Worm (Caenorhabditis elegans) whole organism, L4 larva: ENCODE results near the gene coa-7.

Experiments
- F10B5.3 ChIP-seq: sonication (generic microtip); optimal IDR thresholded peaks from 2 replicates; lab custom pipeline; 2016; ENCODE audit warnings: mild to moderate bottlenecking, missing genetic modification characterization, missing compliant biosample characterization
- F26F4.8 ChIP-seq: fragments of 200-800 bp; sonication (Bioruptor generic); conservative IDR thresholded peaks from 2 replicates; pipeline ENCODE4 v1.3.6; 2022; ENCODE audit warnings: missing genetic modification characterization, missing compliant biosample characterization
- F37D6.2 ChIP-seq: sonication (generic microtip); optimal IDR thresholded peaks from 2 replicates; lab custom pipeline; 2016; ENCODE audit warnings: mild to moderate bottlenecking, missing genetic modification characterization, missing compliant biosample characterization
- F44E2.7 ChIP-seq: fragments of 200-800 bp; sonication (Bioruptor generic); IDR thresholded peaks from 2 replicates; pipeline ENCODE4 v2.1.2; 2022; ENCODE audit warnings: missing genetic modification characterization, missing compliant biosample characterization
- Y105C5A.15 ChIP-seq: fragments of 200-800 bp; sonication (Bioruptor generic); IDR thresholded peaks from 2 replicates; pipeline ENCODE4 v1.3.6; 2022; ENCODE audit warnings: missing genetic modification characterization, missing compliant biosample characterization
- Y75B8A.6 ChIP-seq: fragments of 200-800 bp; sonication (Bioruptor generic); IDR thresholded peaks from 2 replicates; pipeline ENCODE4 v1.3.6; 2022; ENCODE audit warnings: missing genetic modification reagents, missing genetic modification characterization, missing compliant biosample characterization
- ZK337.2 ChIP-seq: fragments of 200-800 bp; sonication (Bioruptor generic); IDR thresholded peaks from 2 replicates; pipeline ENCODE4 v1.3.6; 2022; ENCODE audit warnings: missing genetic modification reagents, missing genetic modification characterization, missing compliant biosample characterization
- aly-2 ChIP-seq: sonication (generic microtip); optimal IDR thresholded peaks from 2 replicates; lab custom pipeline; 2018; ENCODE audit warnings: missing biosample characterization, missing genetic modification characterization
- attf-4 ChIP-seq: sonication (generic microtip); optimal IDR thresholded peaks from 3 replicates; lab custom pipeline; 2017; ENCODE audit warnings: missing biosample characterization, missing genetic modification characterization
- ceh-20 ChIP-seq: fragments of 200-800 bp; sonication (Bioruptor generic); IDR thresholded peaks from 2 replicates; pipeline ENCODE4 v1.3.6; 2022; ENCODE audit warnings: missing genetic modification reagents, missing genetic modification characterization, missing compliant biosample characterization
- ceh-28 ChIP-seq: fragments of 150-350 bp; optimal IDR thresholded peaks from 2 replicates; lab custom pipeline; 2014; ENCODE audit warnings: missing biosample characterization, missing genetic modification reagents, missing genetic modification characterization
- ceh-44 ChIP-seq: fragments of 200-800 bp; sonication (Bioruptor generic); IDR thresholded peaks from 2 replicates; pipeline ENCODE4 v1.3.6; 2022; ENCODE audit warnings: missing genetic modification reagents, missing genetic modification characterization, missing compliant biosample characterization
- daf-16 ChIP-seq, 3 experiments: sonication (generic microtip); optimal IDR thresholded peaks; 2 replicates each; lab custom pipeline; 2016 to 2017; ENCODE audit warnings: missing genetic modification characterization in 3 of 3, missing genetic modification reagents in 3 of 3, mild to moderate bottlenecking in 2 of 3, missing compliant biosample characterization in 2 of 3, missing biosample characterization in 1 of 3, moderate library complexity in 1 of 3
- daf-19 ChIP-seq: fragments of 200-800 bp; sonication (Bioruptor generic); conservative IDR thresholded peaks from 2 replicates; pipeline ENCODE4 v1.3.6; 2022; ENCODE audit warnings: missing genetic modification characterization, missing compliant biosample characterization
- dmd-6 ChIP-seq: fragments of 200-800 bp; sonication (Bioruptor generic); IDR thresholded peaks from 2 replicates; pipeline ENCODE4 v1.3.6; 2022; ENCODE audit warnings: missing genetic modification reagents, missing genetic modification characterization, missing compliant biosample characterization
- dmd-8 ChIP-seq: fragments of 200-800 bp; sonication (Bioruptor generic); IDR thresholded peaks from 2 replicates; pipeline ENCODE4 v1.3.6; 2022; ENCODE audit warnings: missing genetic modification characterization, missing compliant biosample characterization
- dmd-9 ChIP-seq: fragments of 200-800 bp; sonication (Bioruptor generic); IDR thresholded peaks from 2 replicates; pipeline ENCODE4 v1.3.6; 2022; ENCODE audit warnings: missing genetic modification reagents, missing genetic modification characterization, missing compliant biosample characterization
- dpl-1 ChIP-seq: fragments of 150-350 bp; optimal IDR thresholded peaks from 2 replicates; lab custom pipeline; 2014; ENCODE audit warnings: missing biosample characterization, missing genetic modification reagents, missing genetic modification characterization
- duxl-1 ChIP-seq: sonication (generic microtip); optimal IDR thresholded peaks from 2 replicates; lab custom pipeline; 2016; ENCODE audit warnings: mild to moderate bottlenecking, missing genetic modification characterization, moderate library complexity, missing compliant biosample characterization; ENCODE audit not compliant: poor library complexity
- egl-43 ChIP-seq: fragments of 200-800 bp; sonication (Bioruptor generic); IDR thresholded peaks from 2 replicates; pipeline ENCODE4 v1.3.6; 2022; ENCODE audit warnings: missing genetic modification reagents, missing genetic modification characterization, missing compliant biosample characterization
- fos-1 ChIP-seq: fragments of 150-350 bp; optimal IDR thresholded peaks from 2 replicates; lab custom pipeline; 2014; ENCODE audit warnings: missing biosample characterization, missing genetic modification characterization
- jun-1 ChIP-seq: fragments of 150-350 bp; optimal IDR thresholded peaks from 2 replicates; lab custom pipeline; 2014; ENCODE audit warnings: missing biosample characterization, missing genetic modification reagents, missing genetic modification characterization
- lim-7 ChIP-seq: fragments of 200-800 bp; sonication (Bioruptor generic); IDR thresholded peaks from 2 replicates; pipeline ENCODE4 v1.3.6; 2022; ENCODE audit warnings: missing genetic modification characterization, missing compliant biosample characterization
- lin-1 ChIP-seq: fragments of 200-800 bp; sonication (Bioruptor generic); IDR thresholded peaks from 2 replicates; pipeline ENCODE4 v1.3.6; 2022; ENCODE audit warnings: missing genetic modification reagents, missing genetic modification characterization, missing compliant biosample characterization
- lin-29 ChIP-seq: fragments of 200-800 bp; sonication (Bioruptor generic); IDR thresholded peaks from 2 replicates; pipeline ENCODE4 v1.3.6; 2022; ENCODE audit warnings: missing genetic modification reagents, missing genetic modification characterization, missing compliant biosample characterization
- lin-38 ChIP-seq: fragments of 200-800 bp; sonication (Bioruptor generic); IDR thresholded peaks from 2 replicates; pipeline ENCODE4 v1.3.6; 2022; ENCODE audit warnings: missing genetic modification reagents, missing genetic modification characterization, missing compliant biosample characterization
- lir-3 ChIP-seq: sonication (generic microtip); optimal IDR thresholded peaks from 2 replicates; lab custom pipeline; 2016; ENCODE audit warnings: mild to moderate bottlenecking, missing genetic modification characterization, missing compliant biosample characterization
- lsy-2 ChIP-seq, 2 experiments: fragments of 150-350 bp in 1 of 2; sonication (generic microtip) in 1 of 2; optimal IDR thresholded peaks; 2 replicates each; lab custom pipeline; 2014 to 2017; ENCODE audit warnings: missing biosample characterization in 2 of 2, missing genetic modification characterization in 2 of 2
- madf-9 ChIP-seq: fragments of 200-800 bp; sonication (Bioruptor generic); conservative IDR thresholded peaks from 2 replicates; pipeline ENCODE4 v1.3.6; 2022; ENCODE audit warnings: missing genetic modification reagents, missing genetic modification characterization, missing compliant biosample characterization
- mdl-1 ChIP-seq, 2 experiments: fragments of 150-350 bp in 1 of 2; sonication (generic microtip) in 1 of 2; optimal IDR thresholded peaks; 2 replicates each; lab custom pipeline; 2014 to 2017; ENCODE audit warnings: missing biosample characterization in 2 of 2, missing genetic modification characterization in 2 of 2
- nhr-10 ChIP-seq: fragments of 150-350 bp; optimal IDR thresholded peaks from 2 replicates; lab custom pipeline; 2014; ENCODE audit warnings: missing biosample characterization, missing genetic modification characterization
- nhr-102 ChIP-seq: sonication (generic microtip); optimal IDR thresholded peaks from 2 replicates; lab custom pipeline; 2016; ENCODE audit warnings: mild to moderate bottlenecking, missing genetic modification characterization, moderate library complexity, missing compliant biosample characterization
- nhr-11 ChIP-seq: fragments of 150-350 bp; optimal IDR thresholded peaks from 2 replicates; lab custom pipeline; 2014; ENCODE audit warnings: missing biosample characterization, missing genetic modification characterization
- nhr-25 ChIP-seq: sonication (generic microtip); optimal IDR thresholded peaks from 2 replicates; lab custom pipeline; 2017; ENCODE audit warnings: missing genetic modification characterization, mild to moderate bottlenecking, missing compliant biosample characterization, antibody characterized with exemption, moderate library complexity, borderline replicate concordance; ENCODE audit not compliant: insufficient read depth
- nhr-42 ChIP-seq: fragments of 200-800 bp; sonication (Bioruptor generic); IDR thresholded peaks from 2 replicates; pipeline ENCODE4 v1.3.6; 2022; ENCODE audit warnings: missing genetic modification characterization, missing compliant biosample characterization
- nhr-6 ChIP-seq: fragments of 150-350 bp; optimal IDR thresholded peaks from 2 replicates; lab custom pipeline; 2014; ENCODE audit warnings: missing biosample characterization, missing genetic modification characterization
- nhr-76 ChIP-seq: fragments of 150-350 bp; optimal IDR thresholded peaks from 2 replicates; lab custom pipeline; 2014; ENCODE audit warnings: missing biosample characterization, missing genetic modification characterization
- nhr-77 ChIP-seq: fragments of 150-350 bp; optimal IDR thresholded peaks from 2 replicates; lab custom pipeline; 2014; ENCODE audit warnings: missing biosample characterization, missing genetic modification characterization
- pha-4 ChIP-seq, 2 experiments: fragments of 150-350 bp in 1 of 2; fragments of 200-800 bp in 1 of 2; sonication (Bioruptor generic) in 1 of 2; IDR thresholded peaks in 1 of 2; optimal IDR thresholded peaks in 1 of 2; 2 replicates each; pipeline versions ENCODE4 v1.3.6 to Lab custom; 2014 to 2022; ENCODE audit warnings: missing genetic modification characterization in 2 of 2, missing genetic modification reagents in 2 of 2, missing biosample characterization in 1 of 2, missing compliant biosample characterization in 1 of 2
- php-3 ChIP-seq: fragments of 200-800 bp; sonication (Bioruptor generic); IDR thresholded peaks from 2 replicates; pipeline ENCODE4 v1.3.6; 2022; ENCODE audit warnings: missing genetic modification reagents, missing genetic modification characterization, missing compliant biosample characterization
- pqm-1 ChIP-seq: sonication (generic microtip); optimal IDR thresholded peaks from 2 replicates; lab custom pipeline; 2017; ENCODE audit warnings: missing biosample characterization, missing genetic modification characterization
- saeg-2 ChIP-seq: fragments of 200-800 bp; sonication (Bioruptor generic); IDR thresholded peaks from 2 replicates; pipeline ENCODE4 v1.3.6; 2022; ENCODE audit warnings: missing genetic modification reagents, missing genetic modification characterization, missing compliant biosample characterization
- set-16 ChIP-seq: fragments of 200-800 bp; sonication (Bioruptor generic); IDR thresholded peaks from 2 replicates; pipeline ENCODE4 v1.3.6; 2022; ENCODE audit warnings: missing genetic modification reagents, missing genetic modification characterization, missing compliant biosample characterization
- snpc-1.2 ChIP-seq: fragments of 200-800 bp; sonication (Bioruptor generic); IDR thresholded peaks from 2 replicates; pipeline ENCODE4 v1.3.6; 2022; ENCODE audit warnings: missing genetic modification reagents, missing genetic modification characterization, missing compliant biosample characterization
- spr-1 ChIP-seq: sonication (generic microtip); optimal IDR thresholded peaks from 2 replicates; lab custom pipeline; 2016; ENCODE audit warnings: mild to moderate bottlenecking, missing genetic modification characterization, missing compliant biosample characterization
- unc-130 ChIP-seq: sonication (generic microtip); optimal IDR thresholded peaks from 2 replicates; lab custom pipeline; 2016; ENCODE audit warnings: missing genetic modification reagents, missing genetic modification characterization, missing compliant biosample characterization
- unc-39 ChIP-seq: sonication (generic microtip); optimal IDR thresholded peaks from 2 replicates; lab custom pipeline; 2017; ENCODE audit warnings: missing biosample characterization, missing genetic modification characterization
- zag-1 ChIP-seq: fragments of 150-350 bp; optimal IDR thresholded peaks from 2 replicates; lab custom pipeline; 2014; ENCODE audit warnings: missing biosample characterization, missing genetic modification characterization
- zfp-2 ChIP-seq: sonication (generic microtip); optimal IDR thresholded peaks from 2 replicates; lab custom pipeline; 2016; ENCODE audit warnings: mild to moderate bottlenecking, missing genetic modification characterization, missing compliant biosample characterization
- zip-11 ChIP-seq: fragments of 200-800 bp; sonication (Bioruptor generic); IDR thresholded peaks from 2 replicates; pipeline ENCODE4 v1.3.6; 2022; ENCODE audit warnings: missing genetic modification characterization, missing compliant biosample characterization
- ztf-7 ChIP-seq: fragments of 150-350 bp; optimal IDR thresholded peaks from 2 replicates; lab custom pipeline; 2014; ENCODE audit warnings: missing biosample characterization, missing genetic modification characterization

Gene coa-7

ce11 chrII:11652679-11653174, 1.8 kb upstream of the coa-7 start, which contains the start of the genes rad-23 and rpn-12 (continued):
- TF ChIP-seq Y75B8A.6 (GFP tag; lab: Robert Waterston, UW) = no peak
- no peak for TF ChIP-seq dmd-9 (GFP tag; lab: Robert Waterston, UW)
- no peak for TF ChIP-seq egl-43 (GFP tag; lab: Robert Waterston, UW)
- TF ChIP-seq unc-130 = no peak
- no peak for TF ChIP-seq ceh-28 (tag; lab: Kevin White, UChicago)
- no peak for TF ChIP-seq zfp-2
- TF ChIP-seq Y105C5A.15 (GFP tag; lab: Robert Waterston, UW) = no peak
- TF ChIP-seq dpl-1 = peak; percentile 71
- TF ChIP-seq lin-38 (GFP tag; lab: Robert Waterston, UW) = no peak
- TF ChIP-seq php-3 (GFP tag; lab: Robert Waterston, UW) = no peak
- TF ChIP-seq dmd-8 = no peak
- TF ChIP-seq daf-16 (GFP tag; optimal IDR thresholded peaks at IDR 0.05; lab: Kevin White, UChicago) = no peak
- TF ChIP-seq daf-16 (tag; optimal IDR thresholded peaks at IDR 0.05; lab: Kevin White, UChicago) = peak; percentile 72
- no peak for TF ChIP-seq ztf-7
- TF ChIP-seq mdl-1 (tag; optimal IDR thresholded peaks at IDR 0.05; lab: Kevin White, UChicago) = peak in 1 of 2 experiments; percentile 27
- no peak for TF ChIP-seq ZK337.2 (GFP tag; lab: Robert Waterston, UW)
- TF ChIP-seq jun-1 (tag; lab: Kevin White, UChicago) = no peak
- TF ChIP-seq set-16 (GFP tag; lab: Robert Waterston, UW) = no peak
- TF ChIP-seq ceh-20 (GFP tag; lab: Robert Waterston, UW) = no peak
- no peak for TF ChIP-seq unc-39 (tag; lab: Kevin White, UChicago)
- no peak for TF ChIP-seq F44E2.7 (GFP tag; lab: Robert Waterston, UW)
- no peak for TF ChIP-seq lir-3 (tag; lab: Kevin White, UChicago)
- no peak for TF ChIP-seq pqm-1 (tag; lab: Kevin White, UChicago)
- TF ChIP-seq nhr-10 = no peak
- TF ChIP-seq snpc-1.2 = no peak
- no peak for TF ChIP-seq nhr-76 (tag; lab: Kevin White, UChicago)
- no peak for TF ChIP-seq nhr-102
- TF ChIP-seq attf-4 = no peak
- TF ChIP-seq dmd-6 (GFP tag; lab: Robert Waterston, UW) = no peak
- TF ChIP-seq ceh-44 = no peak
- no peak for TF ChIP-seq nhr-42 (GFP tag; lab: Robert Waterston, UW)
- no peak for TF ChIP-seq pha-4 (GFP tag; IDR thresholded peaks at IDR 0.05; lab: Robert Waterston, UW)
- TF ChIP-seq pha-4 (tag; optimal IDR thresholded peaks at IDR 0.05; lab: Kevin White, UChicago) = peak; percentile 75
- peak; percentile 24 for TF ChIP-seq nhr-6
- no peak for TF ChIP-seq spr-1 (tag; lab: Kevin White, UChicago)
- TF ChIP-seq zip-11 (GFP tag; lab: Robert Waterston, UW) = no peak
- TF ChIP-seq F10B5.3 (tag; lab: Kevin White, UChicago) = no peak
- no peak for TF ChIP-seq lin-29 (GFP tag; lab: Robert Waterston, UW)
- TF ChIP-seq zag-1 (tag; lab: Kevin White, UChicago) = no peak
- TF ChIP-seq lin-1 (GFP tag; lab: Robert Waterston, UW) = no peak
- TF ChIP-seq duxl-1 (tag; lab: Kevin White, UChicago) = no peak
- peak; percentile 64 for TF ChIP-seq nhr-77 (tag; lab: Kevin White, UChicago)
- TF ChIP-seq fos-1 = no peak
- TF ChIP-seq aly-2 (tag; lab: Kevin White, UChicago) = no peak
- no peak for TF ChIP-seq nhr-11 (tag; lab: Kevin White, UChicago)
- no peak for TF ChIP-seq lim-7 (GFP tag; lab: Robert Waterston, UW)
- no peak for TF ChIP-seq F26F4.8
- TF ChIP-seq lsy-2 (tag; optimal IDR thresholded peaks at IDR 0.05; lab: Kevin White, UChicago) = peak in 1 of 2 experiments; percentile 90
- no peak for TF ChIP-seq daf-19 (GFP tag; lab: Robert Waterston, UW)
- no peak for TF ChIP-seq F37D6.2 (tag; lab: Kevin White, UChicago)
- TF ChIP-seq madf-9 (GFP tag; lab: Robert Waterston, UW) = no peak
- no peak for TF ChIP-seq saeg-2 (GFP tag; lab: Robert Waterston, UW)
- peak; percentile 39 for TF ChIP-seq nhr-25 (tag; lab: Kevin White, UChicago)
